Worm (Caenorhabditis elegans) whole organism, late embryonic: ENCODE measurements around the gene exo-1.
"Not testable (repeated sequence)": the region's sequence is repeated elsewhere in the genome, so short reads cannot be mapped to it uniquely, and the experiment has no call there.

Experiments
- ceh-34 ChIP-seq: sonication (generic microtip); optimal IDR thresholded peaks from 2 replicates; lab custom pipeline; 2016; ENCODE audit warnings: mild to moderate bottlenecking, missing genetic modification characterization, missing compliant biosample characterization
- ceh-45 ChIP-seq: fragments of 200-800 bp; sonication (Bioruptor generic); IDR thresholded peaks from 2 replicates; pipeline ENCODE4 v1.3.6; 2022; ENCODE audit warnings: missing genetic modification reagents, missing genetic modification characterization, missing compliant biosample characterization
- ceh-9 ChIP-seq: sonication (generic microtip); optimal IDR thresholded peaks from 2 replicates; lab custom pipeline; 2016; ENCODE audit warnings: mild to moderate bottlenecking, missing genetic modification characterization, inconsistent platforms, missing compliant biosample characterization
- dve-1 ChIP-seq: sonication (generic microtip); optimal IDR thresholded peaks from 2 replicates; lab custom pipeline; 2017; ENCODE audit warnings: antibody characterized with exemption, mild to moderate bottlenecking, missing genetic modification characterization, missing compliant biosample characterization
- elt-2 ChIP-seq: sonication (generic microtip); optimal IDR thresholded peaks from 2 replicates; lab custom pipeline; 2016; ENCODE audit warnings: missing genetic modification reagents, missing genetic modification characterization, missing compliant biosample characterization
- ets-4 ChIP-seq: sonication (generic microtip); optimal IDR thresholded peaks from 2 replicates; lab custom pipeline; 2016; ENCODE audit warnings: missing genetic modification characterization, missing compliant biosample characterization
- fkh-10 ChIP-seq: fragments of 150-350 bp; optimal IDR thresholded peaks from 2 replicates; lab custom pipeline; 2014; ENCODE audit warnings: missing biosample characterization, missing genetic modification reagents, missing genetic modification characterization
- hlh-15 ChIP-seq: sonication (generic microtip); optimal IDR thresholded peaks from 2 replicates; lab custom pipeline; 2016; ENCODE audit warnings: missing genetic modification characterization, missing compliant biosample characterization
- lin-11 ChIP-seq: fragments of 200-800 bp; sonication (Bioruptor generic); optimal IDR thresholded peaks from 2 replicates; lab custom pipeline; 2018; ENCODE audit warnings: mild to moderate bottlenecking, missing genetic modification characterization, missing compliant biosample characterization
- pag-3 ChIP-seq: sonication (generic microtip); optimal IDR thresholded peaks from 2 replicates; lab custom pipeline; 2016; ENCODE audit warnings: missing compliant biosample characterization, missing genetic modification characterization, borderline replicate concordance
- ref-2 ChIP-seq: sonication (generic microtip); optimal IDR thresholded peaks from 2 replicates; lab custom pipeline; 2016; ENCODE audit warnings: missing genetic modification characterization, missing compliant biosample characterization
- rnt-1 ChIP-seq: sonication (generic microtip); optimal IDR thresholded peaks from 2 replicates; lab custom pipeline; 2016; ENCODE audit warnings: missing genetic modification characterization, missing compliant biosample characterization
- sox-4 ChIP-seq: sonication (generic microtip); optimal IDR thresholded peaks from 2 replicates; lab custom pipeline; 2017; ENCODE audit warnings: mild to moderate bottlenecking, missing genetic modification characterization, inconsistent platforms, missing compliant biosample characterization
- zip-5 ChIP-seq: sonication (generic microtip); optimal IDR thresholded peaks from 2 replicates; lab custom pipeline; 2016; ENCODE audit warnings: missing genetic modification characterization, missing compliant biosample characterization

DNA sequence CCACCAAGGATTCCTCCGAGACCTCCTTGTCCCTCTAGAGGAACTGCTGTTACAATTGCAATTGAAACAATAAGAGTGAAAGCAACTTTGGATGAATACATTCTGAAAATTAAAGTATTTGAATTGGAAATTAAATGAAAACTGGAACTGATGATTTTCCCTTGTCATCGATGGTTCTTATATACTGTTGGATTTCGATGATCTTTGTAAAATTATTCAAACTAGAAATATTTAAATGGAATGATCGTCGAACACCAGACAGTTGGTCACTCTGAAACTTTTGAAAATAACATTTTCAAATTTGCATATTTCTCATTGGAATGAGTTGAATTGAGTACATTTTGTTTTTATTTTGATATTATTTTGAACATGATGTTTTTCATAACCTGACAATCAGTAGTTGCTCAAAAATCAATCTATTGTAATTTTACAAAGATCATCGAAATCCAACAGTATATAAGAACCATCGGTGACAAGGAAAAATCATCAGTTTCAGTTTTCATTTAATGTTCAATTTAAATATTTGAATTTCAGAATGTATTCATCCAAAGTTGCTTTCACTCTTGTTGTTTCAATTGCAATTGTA is 21.5 kb upstream of the exo-1 start, which contains the start of the genes srlf-9 and srlf-10:
- TF ChIP-seq rnt-1; ref-2 (tag; lab: Kevin White, UChicago); ets-4; fkh-10; zip-5 (tag; lab: Kevin White, UChicago); elt-2 (tag; lab: Kevin White, UChicago); sox-4 (tag; lab: Kevin White, UChicago); pag-3 (tag; lab: Kevin White, UChicago); hlh-15 (tag; lab: Kevin White, UChicago); ceh-45; ceh-34 (tag; lab: Kevin White, UChicago); dve-1 (tag; lab: Kevin White, UChicago); lin-11 (tag; lab: Kevin White, UChicago); ceh-9: not testable (repeated sequence)
